Worm (Caenorhabditis elegans) whole organism, midembryonic: ENCODE data around the gene F45H10.2.

ENCODE experiments used
- T22C8.4 ChIP-seq: fragments of 200-800 bp; sonication (Bioruptor generic); IDR thresholded peaks from 2 replicates; pipeline ENCODE4 v1.3.6; 2022; ENCODE audit warnings: missing genetic modification characterization, missing compliant biosample characterization
- cog-1 ChIP-seq: sonication (generic microtip); optimal IDR thresholded peaks from 2 replicates; lab custom pipeline; 2016; ENCODE audit warnings: missing genetic modification characterization, missing compliant biosample characterization
- flt-1 ChIP-seq: fragments of 200-800 bp; sonication (Bioruptor generic); IDR thresholded peaks from 2 replicates; pipeline ENCODE4 v1.3.6; 2022; ENCODE audit warnings: missing genetic modification characterization, missing compliant biosample characterization
- klf-2 ChIP-seq: fragments of 200-800 bp; sonication (Bioruptor generic); conservative IDR thresholded peaks from 2 replicates; pipeline ENCODE4 v1.3.6; 2022; ENCODE audit warnings: missing genetic modification reagents, missing genetic modification characterization, missing compliant biosample characterization
- med-1 ChIP-seq: sonication (generic microtip); optimal IDR thresholded peaks from 2 replicates; lab custom pipeline; 2017; ENCODE audit warnings: missing genetic modification characterization, mild to moderate bottlenecking, missing compliant biosample characterization, antibody characterized with exemption, missing genetic modification reagents; ENCODE audit not compliant: insufficient read depth
- ref-1 ChIP-seq: fragments of 200-800 bp; sonication (Bioruptor generic); conservative IDR thresholded peaks from 2 replicates; pipeline ENCODE4 v1.3.6; 2022; ENCODE audit warnings: missing genetic modification reagents, missing genetic modification characterization, missing compliant biosample characterization
- tab-1 ChIP-seq: fragments of 200-800 bp; sonication (Bioruptor generic); IDR thresholded peaks from 2 replicates; pipeline ENCODE4 v1.3.6; 2022; ENCODE audit warnings: missing genetic modification characterization, missing compliant biosample characterization
- ztf-23 ChIP-seq: fragments of 200-800 bp; sonication (Bioruptor generic); IDR thresholded peaks from 2 replicates; pipeline ENCODE4 v1.3.6; 2022; ENCODE audit warnings: missing genetic modification reagents, missing genetic modification characterization, missing compliant biosample characterization
- ztf-29 ChIP-seq: fragments of 200-800 bp; sonication (Bioruptor generic); IDR thresholded peaks from 2 replicates; pipeline ENCODE4 v1.3.6; 2022; ENCODE audit warnings: missing genetic modification reagents, missing genetic modification characterization, missing compliant biosample characterization

Gene F45H10.2

ce11 chrII:13489896-13490295, 3.0 kb downstream of the F45H10.2 start:
- TF ChIP-seq cog-1 (tag; lab: Kevin White, UChicago) (no peak), ztf-29 (GFP tag; lab: Robert Waterston, UW) (no peak), flt-1 (no peak), T22C8.4 (GFP tag; lab: Robert Waterston, UW) (no peak), tab-1 (GFP tag; lab: Robert Waterston, UW) (no peak), klf-2 (GFP tag; lab: Robert Waterston, UW) (no peak), med-1 (no peak), ref-1 (GFP tag; lab: Robert Waterston, UW) (no peak), ztf-23 (GFP tag; lab: Robert Waterston, UW) (no peak)

- TF ChIP-seq tab-1 (GFP tag; lab: Robert Waterston, UW) (no peak), T22C8.4 (GFP tag; lab: Robert Waterston, UW) (no peak), ztf-29 (GFP tag; lab: Robert Waterston, UW) (no peak), med-1 (no peak), flt-1 (no peak), ztf-23 (GFP tag; lab: Robert Waterston, UW) (no peak), klf-2 (GFP tag; lab: Robert Waterston, UW) (no peak), cog-1 (tag; lab: Kevin White, UChicago) (no peak), ref-1 (GFP tag; lab: Robert Waterston, UW) (no peak)
Measured at ce11 chrII:13487563-13487962, 5.3 kb downstream of the F45H10.2 start.

- TF ChIP-seq T22C8.4 (GFP tag; lab: Robert Waterston, UW), result no peak
- TF ChIP-seq ztf-23 (GFP tag; lab: Robert Waterston, UW), result no peak
- TF ChIP-seq flt-1, result no peak
- TF ChIP-seq ztf-29 (GFP tag; lab: Robert Waterston, UW), result no peak
- TF ChIP-seq med-1, result no peak
- TF ChIP-seq ref-1 (GFP tag; lab: Robert Waterston, UW), result no peak
- TF ChIP-seq cog-1 (tag; lab: Kevin White, UChicago), result no peak
- TF ChIP-seq tab-1 (GFP tag; lab: Robert Waterston, UW), result no peak
Measured at ce11 chrII:13485119-13485518, 7.7 kb downstream of the F45H10.2 start.

- TF ChIP-seq med-1, result no peak
- no peak for TF ChIP-seq T22C8.4 (GFP tag; lab: Robert Waterston, UW)
- TF ChIP-seq cog-1 (tag; lab: Kevin White, UChicago), result no peak
- no peak for TF ChIP-seq flt-1
- no peak for TF ChIP-seq ztf-29 (GFP tag; lab: Robert Waterston, UW)
- no peak for TF ChIP-seq klf-2 (GFP tag; lab: Robert Waterston, UW)
- TF ChIP-seq ref-1 (GFP tag; lab: Robert Waterston, UW), result no peak
- TF ChIP-seq tab-1 (GFP tag; lab: Robert Waterston, UW), result no peak
- no peak for TF ChIP-seq ztf-23 (GFP tag; lab: Robert Waterston, UW)
Measured at ce11 chrII:13484108-13484507, 8.7 kb downstream of the F45H10.2 start.

- TF ChIP-seq cog-1 (tag; lab: Kevin White, UChicago), result no peak
- no peak for TF ChIP-seq ref-1 (GFP tag; lab: Robert Waterston, UW)
- no peak for TF ChIP-seq tab-1 (GFP tag; lab: Robert Waterston, UW)
- no peak for TF ChIP-seq klf-2 (GFP tag; lab: Robert Waterston, UW)
- no peak for TF ChIP-seq flt-1
- TF ChIP-seq ztf-23 (GFP tag; lab: Robert Waterston, UW), result no peak
- TF ChIP-seq med-1, result no peak
- no peak for TF ChIP-seq T22C8.4 (GFP tag; lab: Robert Waterston, UW)
- TF ChIP-seq ztf-29 (GFP tag; lab: Robert Waterston, UW), result no peak
Measured at ce11 chrII:13481781-13482455, 10.9 kb downstream of the F45H10.2 start, which contains the start of gene E01G4.6. E01G4.6 (plus strand) TSS chrII:13482405.

- TF ChIP-seq med-1 (no peak), ref-1 (GFP tag; lab: Robert Waterston, UW) (no peak), ztf-23 (GFP tag; lab: Robert Waterston, UW) (no peak)
Measured at ce11 chrII:13479424-13479823, 13.4 kb downstream of the F45H10.2 start.

- no peak for TF ChIP-seq med-1
- no peak for TF ChIP-seq cog-1 (tag; lab: Kevin White, UChicago)
- no peak for TF ChIP-seq flt-1
- TF ChIP-seq ztf-23 (GFP tag; lab: Robert Waterston, UW), result no peak
- TF ChIP-seq klf-2 (GFP tag; lab: Robert Waterston, UW), result no peak
- no peak for TF ChIP-seq T22C8.4 (GFP tag; lab: Robert Waterston, UW)
Measured at ce11 chrII:13477230-13477629, 15.6 kb downstream of the F45H10.2 start.

- TF ChIP-seq ztf-23 (GFP tag; lab: Robert Waterston, UW) (no peak), med-1 (no peak), cog-1 (tag; lab: Kevin White, UChicago) (no peak), ref-1 (GFP tag; lab: Robert Waterston, UW) (no peak), tab-1 (GFP tag; lab: Robert Waterston, UW) (no peak), klf-2 (GFP tag; lab: Robert Waterston, UW) (no peak), flt-1 (no peak), ztf-29 (GFP tag; lab: Robert Waterston, UW) (no peak), T22C8.4 (GFP tag; lab: Robert Waterston, UW) (no peak)
Measured at ce11 chrII:13472101-13472500, 20.7 kb downstream of the F45H10.2 start, which contains the start of gene E01G4.5. E01G4.5 (plus strand) TSS chrII:13472401.

- TF ChIP-seq cog-1 (tag; lab: Kevin White, UChicago) (no peak), med-1 (no peak), tab-1 (GFP tag; lab: Robert Waterston, UW) (no peak), T22C8.4 (GFP tag; lab: Robert Waterston, UW) (no peak), klf-2 (GFP tag; lab: Robert Waterston, UW) (no peak), ref-1 (GFP tag; lab: Robert Waterston, UW) (no peak), flt-1 (no peak), ztf-23 (GFP tag; lab: Robert Waterston, UW) (no peak), ztf-29 (GFP tag; lab: Robert Waterston, UW) (no peak)
Measured at ce11 chrII:13470655-13471054, 22.2 kb downstream of the F45H10.2 start.
